Worm (Caenorhabditis elegans) whole organism, L3 larva: ENCODE data around the gene T24D5.1.

ENCODE experiments used
- elt-3 ChIP-seq, 3 experiments: fragments of 150-350 bp in 1 of 3; sonication (generic microtip) in 2 of 3; optimal IDR thresholded peaks; 2 replicates in 2 of 3; 4 replicates in 1 of 3; lab custom pipeline; 2014 to 2017; ENCODE audit warnings: missing biosample characterization in 3 of 3, missing genetic modification characterization in 3 of 3
- fos-1 ChIP-seq: fragments of 150-350 bp; optimal IDR thresholded peaks from 2 replicates; lab custom pipeline; 2014; ENCODE audit warnings: missing biosample characterization, missing genetic modification characterization
- hmg-11 ChIP-seq: sonication (generic microtip); optimal IDR thresholded peaks from 2 replicates; lab custom pipeline; 2016; ENCODE audit warnings: missing genetic modification characterization, missing compliant biosample characterization
- lin-39 ChIP-seq: fragments of 150-350 bp; optimal IDR thresholded peaks from 2 replicates; lab custom pipeline; 2018; ENCODE audit warnings: missing biosample characterization, missing genetic modification reagents, missing genetic modification characterization
- nhr-11 ChIP-seq: fragments of 150-350 bp; optimal IDR thresholded peaks from 2 replicates; lab custom pipeline; 2014; ENCODE audit warnings: missing biosample characterization, missing genetic modification characterization
- nhr-28 ChIP-seq: fragments of 150-350 bp; optimal IDR thresholded peaks from 2 replicates; lab custom pipeline; 2014; ENCODE audit warnings: missing biosample characterization, missing genetic modification characterization
- nhr-67 ChIP-seq: fragments of 150-350 bp; optimal IDR thresholded peaks from 2 replicates; lab custom pipeline; 2014; ENCODE audit warnings: missing biosample characterization, missing genetic modification characterization
- nhr-77 ChIP-seq: fragments of 150-350 bp; optimal IDR thresholded peaks from 2 replicates; lab custom pipeline; 2014; ENCODE audit warnings: missing biosample characterization, missing genetic modification characterization
- pha-4 ChIP-seq: fragments of 150-350 bp; optimal IDR thresholded peaks from 2 replicates; lab custom pipeline; 2014; ENCODE audit warnings: missing biosample characterization, missing genetic modification reagents, missing genetic modification characterization
- zag-1 ChIP-seq: fragments of 150-350 bp; optimal IDR thresholded peaks from 2 replicates; lab custom pipeline; 2014; ENCODE audit warnings: missing biosample characterization, missing genetic modification characterization
- ztf-11 ChIP-seq: fragments of 150-350 bp; optimal IDR thresholded peaks from 2 replicates; lab custom pipeline; 2014; ENCODE audit warnings: missing biosample characterization, missing genetic modification characterization

DNA sequence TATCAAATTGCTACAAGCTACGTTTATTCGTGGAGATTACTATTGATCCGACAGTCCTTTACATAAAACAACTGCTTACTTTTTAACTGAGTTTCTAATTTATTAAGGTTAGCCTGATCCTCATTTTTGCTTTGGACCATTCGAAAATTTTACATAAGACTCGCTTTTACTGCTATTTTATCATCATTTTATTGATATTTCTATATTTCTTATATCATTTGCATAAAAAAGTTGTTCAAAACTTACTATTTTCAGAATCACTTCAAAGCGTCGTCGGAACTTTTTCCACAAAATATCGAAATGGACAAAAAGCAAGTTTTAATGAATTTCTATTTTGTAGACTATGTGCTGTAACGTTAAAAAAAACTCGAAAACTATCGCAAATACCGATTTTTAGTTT lies at the start of gene T24D5.1:
- TF ChIP-seq elt-3 (tag; optimal IDR thresholded peaks at IDR 0.05; lab: Kevin White, UChicago) = no peak
- TF ChIP-seq lin-39 = no peak
- TF ChIP-seq fos-1 (tag; lab: Kevin White, UChicago) = no peak
- TF ChIP-seq ztf-11 (tag; lab: Kevin White, UChicago) = no peak
- no peak for TF ChIP-seq nhr-67 (tag; lab: Kevin White, UChicago)
- no peak for TF ChIP-seq hmg-11
- TF ChIP-seq pha-4 (tag; lab: Kevin White, UChicago) = no peak
- TF ChIP-seq nhr-28 = no peak
- no peak for TF ChIP-seq zag-1 (tag; lab: Kevin White, UChicago)
- TF ChIP-seq nhr-77 (tag; lab: Kevin White, UChicago) = no peak
- TF ChIP-seq nhr-11 = no peak
